Worm (Caenorhabditis elegans): Measurements from ENCODE around the gene C45G9.15.

DNA sequence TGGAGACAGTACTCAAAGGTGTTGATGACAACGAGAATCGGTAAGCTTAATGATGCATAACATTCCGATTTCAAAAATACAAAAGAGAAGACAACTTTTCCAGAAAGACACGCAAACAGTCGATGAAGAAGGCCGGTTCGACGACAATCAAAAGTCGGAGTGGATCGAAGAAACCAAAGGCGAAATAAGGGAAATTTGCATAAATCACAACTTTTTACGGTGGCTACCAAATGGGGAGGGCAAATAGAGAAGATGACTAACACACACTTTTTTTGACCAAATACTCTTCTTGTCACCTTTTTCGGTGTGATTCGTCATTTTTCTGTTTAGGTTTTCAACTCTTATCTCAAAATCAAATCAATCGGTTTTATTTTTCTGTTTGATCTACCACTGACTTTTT, 15.7 kb downstream of the C45G9.15 start, which contains the start of gene C45G9.6:
- TF ChIP-seq pat-9 (tag; optimal IDR thresholded peaks at IDR 0.05) (no peak), pha-4 (tag; optimal IDR thresholded peaks at IDR 0.05) (no peak), ceh-30 (tag; optimal IDR thresholded peaks at IDR 0.05) (no peak), elt-2 (tag; optimal IDR thresholded peaks at IDR 0.05) (no peak), lin-11 (tag; optimal IDR thresholded peaks at IDR 0.05) (no peak), dmd-4 (tag; optimal IDR thresholded peaks at IDR 0.05; ENCODE audit: borderline replicate concordance) (no peak), pqm-1 (tag; optimal IDR thresholded peaks at IDR 0.05) (no peak), gmeb-2 (tag; optimal IDR thresholded peaks at IDR 0.05) (no peak), npax-4 (tag; optimal IDR thresholded peaks at IDR 0.05) (no peak), ahr-1 (tag; optimal IDR thresholded peaks at IDR 0.05) (no peak), pag-3 (tag; optimal IDR thresholded peaks at IDR 0.05; ENCODE audit: borderline replicate concordance) (no peak), ztf-16 (tag; optimal IDR thresholded peaks at IDR 0.05) (no peak)

All from whole organism, late embryonic.